Worm (Caenorhabditis elegans) whole organism, late embryonic: Measurements from ENCODE around the gene W06A7.2.
A peak's percentile ranks its signal among the peaks of the same experiment; 100 is the strongest.

ENCODE experiments used
- C08G9.2 ChIP-seq: sonication (generic microtip); optimal IDR thresholded peaks from 2 replicates; lab custom pipeline; 2016; ENCODE audit warnings: mild to moderate bottlenecking, missing genetic modification characterization, moderate library complexity, missing compliant biosample characterization
- C38D4.7 ChIP-seq: fragments of 200-800 bp; sonication (Bioruptor generic); optimal IDR thresholded peaks from 2 replicates; lab custom pipeline; 2018; ENCODE audit warnings: mild to moderate bottlenecking, missing genetic modification characterization, moderate library complexity, missing compliant biosample characterization
- K02D7.2 ChIP-seq: sonication (generic microtip); optimal IDR thresholded peaks from 2 replicates; lab custom pipeline; 2017; ENCODE audit warnings: mild to moderate bottlenecking, missing genetic modification characterization, missing compliant biosample characterization
- T23F11.4 ChIP-seq: fragments of 200-800 bp; sonication (Bioruptor generic); optimal IDR thresholded peaks from 2 replicates; lab custom pipeline; 2018; ENCODE audit warnings: mild to moderate bottlenecking, missing genetic modification characterization, missing compliant biosample characterization
- Y22D7AL.16 ChIP-seq: sonication (generic microtip); optimal IDR thresholded peaks from 2 replicates; lab custom pipeline; 2016; ENCODE audit warnings: missing genetic modification characterization, missing compliant biosample characterization
- ahr-1 ChIP-seq: sonication (generic microtip); optimal IDR thresholded peaks from 2 replicates; lab custom pipeline; 2016; ENCODE audit warnings: missing genetic modification characterization, missing compliant biosample characterization
- ama-1 ChIP-seq: fragments of 150-350 bp; optimal IDR thresholded peaks from 2 replicates; lab custom pipeline; 2014
- ceh-14 ChIP-seq: sonication (generic microtip); optimal IDR thresholded peaks from 2 replicates; lab custom pipeline; 2016; ENCODE audit warnings: missing genotype, missing genetic modification characterization, missing compliant biosample characterization
- ceh-18 ChIP-seq: sonication (generic microtip); optimal IDR thresholded peaks from 2 replicates; lab custom pipeline; 2016; ENCODE audit warnings: missing genetic modification characterization, missing compliant biosample characterization
- ceh-24 ChIP-seq: sonication (generic microtip); optimal IDR thresholded peaks from 2 replicates; lab custom pipeline; 2016; ENCODE audit warnings: mild to moderate bottlenecking, missing genetic modification characterization, missing compliant biosample characterization
- ceh-30 ChIP-seq: fragments of 150-350 bp; optimal IDR thresholded peaks from 2 replicates; lab custom pipeline; 2014; ENCODE audit warnings: missing biosample characterization, missing genetic modification characterization
- ceh-34 ChIP-seq: sonication (generic microtip); optimal IDR thresholded peaks from 2 replicates; lab custom pipeline; 2016; ENCODE audit warnings: mild to moderate bottlenecking, missing genetic modification characterization, missing compliant biosample characterization
- ceh-45 ChIP-seq: fragments of 200-800 bp; sonication (Bioruptor generic); IDR thresholded peaks from 2 replicates; pipeline ENCODE4 v1.3.6; 2022; ENCODE audit warnings: missing genetic modification reagents, missing genetic modification characterization, missing compliant biosample characterization
- ceh-9 ChIP-seq: sonication (generic microtip); optimal IDR thresholded peaks from 2 replicates; lab custom pipeline; 2016; ENCODE audit warnings: mild to moderate bottlenecking, missing genetic modification characterization, inconsistent platforms, missing compliant biosample characterization
- elt-2 ChIP-seq: sonication (generic microtip); optimal IDR thresholded peaks from 2 replicates; lab custom pipeline; 2016; ENCODE audit warnings: missing genetic modification reagents, missing genetic modification characterization, missing compliant biosample characterization
- elt-4 ChIP-seq: sonication (generic microtip); optimal IDR thresholded peaks from 2 replicates; lab custom pipeline; 2016; ENCODE audit warnings: missing genetic modification characterization, missing compliant biosample characterization
- ets-4 ChIP-seq: sonication (generic microtip); optimal IDR thresholded peaks from 2 replicates; lab custom pipeline; 2016; ENCODE audit warnings: missing genetic modification characterization, missing compliant biosample characterization
- eyg-1 ChIP-seq: sonication (generic microtip); optimal IDR thresholded peaks from 2 replicates; lab custom pipeline; 2016; ENCODE audit warnings: missing genotype, missing genetic modification characterization, missing compliant biosample characterization
- fax-1 ChIP-seq: sonication (generic microtip); optimal IDR thresholded peaks from 2 replicates; lab custom pipeline; 2016; ENCODE audit warnings: missing genotype, missing genetic modification characterization, missing compliant biosample characterization
- gmeb-2 ChIP-seq: sonication (generic microtip); optimal IDR thresholded peaks from 2 replicates; lab custom pipeline; 2016; ENCODE audit warnings: missing genetic modification characterization, inconsistent platforms, missing compliant biosample characterization
- hlh-13 ChIP-seq: fragments of 200-800 bp; sonication (Bioruptor generic); optimal IDR thresholded peaks from 2 replicates; lab custom pipeline; 2018; ENCODE audit warnings: mild to moderate bottlenecking, missing genetic modification characterization, missing compliant biosample characterization
- hlh-15 ChIP-seq: sonication (generic microtip); optimal IDR thresholded peaks from 2 replicates; lab custom pipeline; 2016; ENCODE audit warnings: missing genetic modification characterization, missing compliant biosample characterization
- hlh-30 ChIP-seq: sonication (generic microtip); optimal IDR thresholded peaks from 2 replicates; lab custom pipeline; 2017; ENCODE audit warnings: antibody characterized with exemption, missing genetic modification characterization, missing compliant biosample characterization; ENCODE audit not compliant: insufficient read depth
- hlh-8 ChIP-seq: sonication (generic microtip); optimal IDR thresholded peaks from 2 replicates; lab custom pipeline; 2016; ENCODE audit warnings: missing genotype, missing genetic modification characterization, missing compliant biosample characterization
- madf-2 ChIP-seq: sonication (generic microtip); optimal IDR thresholded peaks from 2 replicates; lab custom pipeline; 2017; ENCODE audit warnings: missing genetic modification characterization, missing compliant biosample characterization
- nfya-1 ChIP-seq: sonication (generic microtip); optimal IDR thresholded peaks from 2 replicates; lab custom pipeline; 2017; ENCODE audit warnings: missing genetic modification characterization, mild to moderate bottlenecking, missing compliant biosample characterization, antibody characterized with exemption, moderate library complexity
- nhr-11 ChIP-seq: fragments of 150-350 bp; optimal IDR thresholded peaks from 2 replicates; lab custom pipeline; 2014; ENCODE audit warnings: missing biosample characterization, missing genetic modification characterization
- odd-2 ChIP-seq: sonication (generic microtip); optimal IDR thresholded peaks from 2 replicates; lab custom pipeline; 2017; ENCODE audit warnings: antibody characterized with exemption, mild to moderate bottlenecking, missing genetic modification characterization, missing compliant biosample characterization
- pag-3 ChIP-seq: sonication (generic microtip); optimal IDR thresholded peaks from 2 replicates; lab custom pipeline; 2016; ENCODE audit warnings: missing compliant biosample characterization, missing genetic modification characterization, borderline replicate concordance
- pha-4 ChIP-seq: fragments of 150-350 bp; optimal IDR thresholded peaks from 2 replicates; lab custom pipeline; 2018; ENCODE audit warnings: missing biosample characterization, missing genetic modification reagents, missing genetic modification characterization
- pqm-1 ChIP-seq: sonication (generic microtip); optimal IDR thresholded peaks from 2 replicates; lab custom pipeline; 2016; ENCODE audit warnings: missing genetic modification characterization, missing compliant biosample characterization
- pros-1 ChIP-seq: fragments of 150-350 bp; optimal IDR thresholded peaks from 2 replicates; lab custom pipeline; 2014; ENCODE audit warnings: missing biosample characterization, missing genetic modification reagents, missing genetic modification characterization
- rnt-1 ChIP-seq: sonication (generic microtip); optimal IDR thresholded peaks from 2 replicates; lab custom pipeline; 2016; ENCODE audit warnings: missing genetic modification characterization, missing compliant biosample characterization
- sdc-2 ChIP-seq: sonication (generic microtip); optimal IDR thresholded peaks from 2 replicates; lab custom pipeline; 2016; ENCODE audit warnings: missing genotype, missing genetic modification characterization, missing compliant biosample characterization
- syd-9 ChIP-seq: sonication (generic microtip); optimal IDR thresholded peaks from 2 replicates; lab custom pipeline; 2016; ENCODE audit warnings: mild to moderate bottlenecking, missing genetic modification characterization, moderate library complexity, missing compliant biosample characterization
- ttx-3 ChIP-seq: sonication (generic microtip); optimal IDR thresholded peaks from 2 replicates; lab custom pipeline; 2016; ENCODE audit warnings: missing genetic modification reagents, missing genetic modification characterization, missing compliant biosample characterization
- unc-3 ChIP-seq, 2 experiments: fragments of 200-800 bp in 1 of 2; sonication (Bioruptor generic) in 1 of 2; sonication (generic microtip) in 1 of 2; conservative IDR thresholded peaks in 1 of 2; optimal IDR thresholded peaks in 1 of 2; 2 replicates each; pipeline versions ENCODE4 v1.3.6 to Lab custom; 2016 to 2022; ENCODE audit warnings: missing compliant biosample characterization in 2 of 2, missing genetic modification characterization in 2 of 2, missing genetic modification reagents in 1 of 2
- unc-42 ChIP-seq: sonication (generic microtip); optimal IDR thresholded peaks from 2 replicates; lab custom pipeline; 2016; ENCODE audit warnings: missing genotype, missing genetic modification characterization, missing compliant biosample characterization
- unc-55 ChIP-seq: sonication (generic microtip); optimal IDR thresholded peaks from 2 replicates; lab custom pipeline; 2017; ENCODE audit warnings: missing biosample characterization, missing genetic modification reagents, missing genetic modification characterization
- zip-5 ChIP-seq: sonication (generic microtip); optimal IDR thresholded peaks from 2 replicates; lab custom pipeline; 2016; ENCODE audit warnings: missing genetic modification characterization, missing compliant biosample characterization
- ztf-16 ChIP-seq: sonication (generic microtip); optimal IDR thresholded peaks from 2 replicates; lab custom pipeline; 2017; ENCODE audit warnings: missing genetic modification characterization, missing compliant biosample characterization

The W06A7.2 gene

DNA sequence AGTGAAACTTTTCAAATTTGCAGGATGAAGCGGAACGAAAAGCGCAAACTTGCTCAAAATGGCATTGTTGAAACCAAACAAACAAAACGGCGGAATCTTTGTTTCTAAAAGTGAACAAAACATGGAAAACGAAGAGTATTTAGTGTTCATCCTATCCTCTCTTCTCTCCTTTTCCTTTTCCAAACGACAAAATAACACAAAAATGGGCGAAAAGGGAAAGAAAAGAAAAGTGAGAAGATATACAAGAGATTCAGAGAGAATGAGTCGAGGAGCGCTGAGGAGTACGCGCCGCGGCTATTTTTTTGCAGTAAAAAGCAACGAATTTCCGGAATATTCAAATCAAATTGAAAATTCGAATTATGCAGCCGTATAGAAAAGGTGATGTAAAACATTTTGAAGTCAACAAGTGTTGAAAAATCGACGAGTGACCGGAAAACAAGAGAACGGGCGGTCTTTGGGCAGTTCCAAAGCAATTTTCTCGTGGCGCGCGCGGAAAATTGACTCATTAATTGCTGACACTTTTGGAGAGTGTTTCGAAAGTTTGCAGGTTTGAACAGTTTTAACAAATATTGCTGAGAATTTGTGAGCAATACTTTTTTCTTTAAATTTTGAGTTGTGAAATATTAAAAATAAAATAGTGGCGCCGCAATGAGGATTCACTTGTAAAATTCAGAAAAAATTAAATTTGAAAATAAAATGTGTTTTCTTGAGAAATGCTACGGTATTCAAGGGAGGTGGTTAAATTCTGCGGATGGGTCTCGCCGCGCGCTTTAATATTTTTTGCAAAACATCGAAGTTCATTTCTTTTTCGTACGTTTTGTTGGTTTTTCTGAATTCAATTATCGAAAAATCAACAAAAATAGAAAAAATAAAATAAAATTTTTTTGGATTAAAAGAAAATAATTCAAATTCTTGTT lies 13.7 kb downstream of the W06A7.2 start:
- TF ChIP-seq T23F11.4 (GFP tag; lab: Kevin White, UChicago), result no peak
- peak; percentile 39 for TF ChIP-seq unc-42 (tag; lab: Kevin White, UChicago)

DNA sequence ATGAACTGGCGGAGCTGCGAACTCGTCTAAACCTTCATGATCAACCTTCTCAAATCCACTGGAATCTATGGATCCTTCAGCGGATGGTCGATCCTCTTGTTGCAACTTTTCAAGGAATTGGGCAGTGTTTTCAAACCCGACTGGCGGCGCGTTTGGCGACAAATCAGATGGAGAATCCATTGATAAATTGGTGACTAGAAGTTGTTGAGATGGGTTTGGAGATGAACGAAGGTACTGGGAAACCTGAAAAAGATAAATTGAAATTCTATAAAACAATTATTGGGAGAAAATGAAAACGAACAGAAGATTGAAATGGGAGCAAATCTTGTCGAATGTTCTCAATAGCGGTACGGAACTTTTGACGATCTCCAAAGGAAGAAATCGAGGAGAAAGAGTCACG lies 16.5 kb downstream of the W06A7.2 start:
- TF ChIP-seq Y22D7AL.16 (tag; lab: Kevin White, UChicago) (no peak), hlh-15 (tag; lab: Kevin White, UChicago) (no peak), fax-1 (tag; lab: Kevin White, UChicago) (no peak), ceh-9 (tag; lab: Kevin White, UChicago) (no peak), odd-2 (no peak), ceh-14 (tag; lab: Kevin White, UChicago) (no peak), ceh-18 (tag; lab: Kevin White, UChicago) (no peak), hlh-13 (no peak), C08G9.2 (no peak), K02D7.2 (tag; lab: Kevin White, UChicago) (no peak), ama-1 (no peak), nhr-11 (tag; lab: Kevin White, UChicago) (no peak), C38D4.7 (GFP tag; lab: Kevin White, UChicago) (no peak), ets-4 (no peak), ahr-1 (tag; lab: Kevin White, UChicago) (no peak)

DNA sequence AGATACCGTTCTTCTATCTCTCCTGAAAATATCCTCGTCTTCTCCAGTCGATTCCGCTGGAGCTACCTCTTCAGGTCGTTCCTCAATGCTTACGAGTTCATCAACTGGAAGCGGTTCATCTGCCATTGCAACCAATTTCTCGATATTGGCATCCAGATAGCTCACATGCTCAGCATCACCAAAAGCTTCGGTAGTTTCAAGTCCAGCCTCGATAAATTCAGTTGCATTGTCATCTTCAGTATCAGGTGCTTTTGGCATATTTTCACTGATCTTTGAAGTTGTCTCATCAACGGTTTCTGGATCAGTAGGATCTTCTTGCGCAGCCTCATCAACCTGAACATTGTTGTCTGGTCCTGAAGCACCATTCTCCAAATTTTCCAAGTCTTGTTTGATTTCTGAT lies 20.0 kb downstream of the W06A7.2 start:
- no peak for TF ChIP-seq ceh-30
- TF ChIP-seq syd-9 (tag; lab: Kevin White, UChicago), result no peak
- no peak for TF ChIP-seq ztf-16 (tag; lab: Kevin White, UChicago)

DNA sequence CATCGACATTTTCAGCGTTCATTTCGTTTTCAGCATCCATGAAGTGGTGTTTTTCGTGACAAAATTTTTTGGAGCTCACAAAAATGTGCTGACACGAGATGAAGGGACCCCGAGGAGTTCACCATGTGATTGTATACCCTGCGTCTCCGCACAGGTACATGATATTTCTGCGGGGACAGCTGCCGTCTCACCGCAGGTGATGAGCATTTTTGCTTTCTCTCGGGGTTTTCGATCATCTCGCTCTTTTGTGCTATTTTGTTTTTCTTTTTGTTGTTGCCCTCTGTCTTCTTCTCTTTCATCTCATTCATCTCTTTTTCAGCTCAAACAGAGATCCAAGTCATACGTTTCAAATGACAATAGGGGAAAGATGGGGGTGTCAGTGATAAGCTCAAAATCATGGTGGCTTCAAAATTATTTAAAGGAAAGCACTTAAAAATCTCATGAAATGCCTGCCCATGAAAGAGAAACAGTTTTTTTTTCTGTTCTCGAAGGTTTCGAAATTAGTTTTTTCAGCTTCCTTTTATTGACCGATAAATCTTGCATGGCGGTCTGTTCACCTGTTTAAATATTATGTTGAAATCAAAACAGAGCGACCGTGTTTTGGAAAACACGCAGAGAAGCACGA lies 25.8 kb downstream of the W06A7.2 start, which contains the start of gene ret-1:
ret-1 (minus strand) TSS at position 123 of the 625 bp plus-strand sequence.
- peak; percentile 45 for TF ChIP-seq unc-55
- TF ChIP-seq ttx-3 (tag; lab: Kevin White, UChicago), result no peak
- TF ChIP-seq pros-1 (tag; lab: Kevin White, UChicago), result no peak
- TF ChIP-seq unc-3 (GFP tag; conservative IDR thresholded peaks at IDR 0.05; lab: Robert Waterston, UW), result no peak
- TF ChIP-seq unc-3 (tag; optimal IDR thresholded peaks at IDR 0.05; lab: Kevin White, UChicago), result no peak
- TF ChIP-seq madf-2, result peak; percentile 8
- TF ChIP-seq hlh-30 (tag; lab: Kevin White, UChicago), result peak; percentile 83
- TF ChIP-seq hlh-13, result no peak
- TF ChIP-seq ceh-18 (tag; lab: Kevin White, UChicago), result peak; percentile 6
- TF ChIP-seq rnt-1 (tag; lab: Kevin White, UChicago), result peak; percentile 78

DNA sequence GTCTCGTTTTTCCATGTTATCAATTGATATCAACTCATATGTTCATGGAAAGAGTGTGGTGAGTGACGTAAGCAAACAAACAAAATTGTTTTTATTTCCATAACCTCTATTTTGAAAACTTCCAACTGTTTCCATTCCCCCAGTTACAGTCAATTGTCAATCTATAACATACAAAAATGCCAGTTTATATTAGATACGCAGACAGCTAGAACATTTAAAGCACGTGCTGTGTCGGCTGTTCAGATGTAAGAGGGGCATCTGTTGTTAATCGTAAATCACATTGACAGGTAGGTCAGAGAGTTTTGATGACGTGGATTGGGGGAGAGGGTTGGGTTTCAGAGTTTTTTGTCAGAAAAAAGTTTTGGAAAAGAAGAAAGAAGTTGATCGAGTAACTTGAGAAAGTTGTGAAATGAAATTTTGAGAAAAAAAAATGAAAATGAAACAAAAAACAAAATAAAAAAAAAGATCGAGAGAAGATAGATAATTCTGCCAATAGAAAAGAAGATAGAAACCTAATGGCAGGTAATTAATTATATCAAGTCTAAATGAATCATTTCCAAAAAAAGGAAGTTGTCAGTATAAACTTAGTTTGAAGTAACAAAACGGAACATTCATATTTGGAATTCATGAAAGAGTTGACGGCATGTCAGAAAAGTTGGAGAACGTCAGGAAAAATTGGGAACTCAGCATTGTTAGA lies 27.0 kb downstream of the W06A7.2 start:
- TF ChIP-seq pha-4 (no peak), ttx-3 (tag; lab: Kevin White, UChicago) (no peak), K02D7.2 (tag; lab: Kevin White, UChicago) (no peak), ceh-34 (tag; lab: Kevin White, UChicago) (no peak), elt-4 (tag; lab: Kevin White, UChicago) (no peak), ceh-30 (no peak), pqm-1 (no peak), zip-5 (no peak), C08G9.2 (no peak), sdc-2 (tag; lab: Kevin White, UChicago) (no peak), ceh-9 (tag; lab: Kevin White, UChicago) (no peak), pag-3 (tag; lab: Kevin White, UChicago) (no peak), hlh-8 (tag; lab: Kevin White, UChicago) (peak; percentile 13), elt-2 (tag; lab: Kevin White, UChicago) (no peak), ceh-24 (tag; lab: Kevin White, UChicago) (no peak), T23F11.4 (GFP tag; lab: Kevin White, UChicago) (no peak), eyg-1 (tag; lab: Kevin White, UChicago) (no peak), nfya-1 (tag; lab: Kevin White, UChicago) (peak; percentile 31), ztf-16 (tag; lab: Kevin White, UChicago) (no peak), ceh-45 (GFP tag; lab: Robert Waterston, UW) (no peak), gmeb-2 (tag; lab: Kevin White, UChicago) (no peak)
